Worm (Caenorhabditis elegans): ENCODE data around the gene Y69A2AR.51.

Y69A2AR.51 gene

DNA sequence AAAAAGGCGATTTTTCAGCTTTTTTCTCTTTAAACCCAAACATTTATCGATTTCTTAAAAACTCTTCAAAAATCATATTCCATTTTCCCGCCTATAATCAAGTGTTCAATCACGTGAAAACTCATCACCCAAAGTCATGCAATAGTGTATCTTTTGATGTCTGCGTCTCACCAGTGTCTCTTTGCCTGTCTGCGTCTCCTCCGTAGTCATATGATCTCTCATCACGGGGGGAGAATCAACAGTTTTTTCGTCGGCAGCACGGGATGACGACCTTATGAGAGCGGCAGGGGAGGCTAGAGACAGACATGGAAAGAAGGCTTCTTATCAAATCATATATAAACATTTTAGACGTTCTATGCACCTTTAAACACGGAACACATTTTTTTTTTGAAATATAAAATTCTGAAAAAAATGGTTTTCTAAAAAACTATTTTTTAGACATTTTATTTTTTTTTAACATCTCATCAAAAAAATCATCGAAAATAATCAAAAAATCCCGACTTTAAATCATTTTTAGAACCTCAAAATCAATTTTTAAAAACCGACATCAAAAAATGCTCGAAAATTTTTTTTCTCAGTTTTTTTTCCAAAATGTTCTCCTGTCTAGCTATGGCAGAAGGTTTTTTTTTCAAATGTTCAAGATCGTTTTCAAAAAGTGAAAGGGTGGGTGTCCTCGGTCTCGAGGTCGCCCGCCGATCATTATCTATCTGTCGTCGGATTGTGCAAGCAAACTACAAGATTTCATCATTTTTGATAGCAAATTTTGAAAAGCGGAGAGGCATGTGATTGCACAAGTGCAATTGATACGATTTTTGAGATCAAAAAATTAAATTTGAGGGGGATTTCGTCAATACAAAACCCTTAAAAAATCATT, 30.0 kb downstream of the Y69A2AR.51 start (continued):
- TF ChIP-seq F10E7.11 (tag; optimal IDR thresholded peaks at IDR 0.05) (peak; percentile 91), lsy-27 (tag; optimal IDR thresholded peaks at IDR 0.05; ENCODE audit: borderline replicate concordance, insufficient read depth) (no peak), C06A6.2 (GFP tag; conservative IDR thresholded peaks at IDR 0.05) (peak; percentile 96), F39B2.1 (GFP tag; IDR thresholded peaks at IDR 0.05) (peak; percentile 69), hlh-12 (tag; optimal IDR thresholded peaks at IDR 0.05) (no peak), Y79H2A.3 (GFP tag; conservative IDR thresholded peaks at IDR 0.05) (peak; percentile 71; the same call in 1 of the 2 replicates), ztf-26 (tag; optimal IDR thresholded peaks at IDR 0.05) (peak; percentile 97), hsf-1 (GFP tag; IDR thresholded peaks at IDR 0.05) (peak; percentile 73), sptf-2 (GFP tag; optimal IDR thresholded peaks at IDR 0.05) (no peak), ceh-100 (GFP tag; IDR thresholded peaks at IDR 0.05) (peak; percentile 77), nhr-120 (GFP tag; IDR thresholded peaks at IDR 0.05) (peak; percentile 59; the same call in 1 of the 2 replicates), attf-6 (GFP tag; IDR thresholded peaks at IDR 0.05) (peak; percentile 62), C17E4.6 (GFP tag; IDR thresholded peaks at IDR 0.05) (peak; percentile 92), F33H1.4 (GFP tag; IDR thresholded peaks at IDR 0.05) (peak; percentile 65), dpl-1 (GFP tag; optimal IDR thresholded peaks at IDR 0.05) (peak; percentile 8), akir-1 (GFP tag; optimal IDR thresholded peaks at IDR 0.05) (peak; percentile 90), F57A8.1 (GFP tag; optimal IDR thresholded peaks at IDR 0.05) (no peak), hrde-1 (tag; optimal IDR thresholded peaks at IDR 0.05; ENCODE audit: borderline replicate concordance) (no peak), let-607 (tag; optimal IDR thresholded peaks at IDR 0.05) (peak; percentile 78 to 93), mxl-1 (tag; optimal IDR thresholded peaks at IDR 0.05) (no peak), nfya-2 (GFP tag; IDR thresholded peaks at IDR 0.05) (no peak), die-1 (tag; optimal IDR thresholded peaks at IDR 0.05) (peak; percentile 70), nhr-90 (tag; optimal IDR thresholded peaks at IDR 0.05) (peak; percentile 89), bed-2 (GFP tag; IDR thresholded peaks at IDR 0.05) (no peak), K12H6.12 (tag; optimal IDR thresholded peaks at IDR 0.05) (peak; percentile 93), lin-40 (tag; optimal IDR thresholded peaks at IDR 0.05) (peak; percentile 97), tlf-1 (GFP tag; optimal IDR thresholded peaks at IDR 0.05) (peak; percentile 97), lag-1 (GFP tag; IDR thresholded peaks at IDR 0.05) (no peak), unc-130 (GFP tag; optimal IDR thresholded peaks at IDR 0.05) (no peak), ztf-25 (GFP tag; IDR thresholded peaks at IDR 0.05) (no peak), T26A5.8 (tag; optimal IDR thresholded peaks at IDR 0.05) (no peak), him-1 (tag; optimal IDR thresholded peaks at IDR 0.05) (no peak), ceh-58 (GFP tag; IDR thresholded peaks at IDR 0.05) (no peak), repo-1 (tag; optimal IDR thresholded peaks at IDR 0.05) (peak; percentile 97), F57C9.4 (tag; optimal IDR thresholded peaks at IDR 0.05) (peak; percentile 75), rcor-1 (GFP tag; IDR thresholded peaks at IDR 0.05) (peak; percentile 88), lin-54 (GFP tag; optimal IDR thresholded peaks at IDR 0.05) (peak; percentile 94), rpc-1 (optimal IDR thresholded peaks at IDR 0.05) (no peak), rpc-1 (tag; optimal IDR thresholded peaks at IDR 0.05) (no peak), Y53G8AR.9 (GFP tag; conservative IDR thresholded peaks at IDR 0.05) (peak; percentile 97), tbx-9 (tag; optimal IDR thresholded peaks at IDR 0.05; ENCODE audit: borderline replicate concordance) (no peak), ztf-22 (GFP tag; optimal IDR thresholded peaks at IDR 0.05) (peak; percentile 92), snpc-3.4 (tag; optimal IDR thresholded peaks at IDR 0.05) (no peak), egl-44 (GFP tag; IDR thresholded peaks at IDR 0.05) (peak; percentile 93), ztf-28 (GFP tag; IDR thresholded peaks at IDR 0.05) (0 out of 2 replicates have a peak, but pooled peaks have one; percentile 38), lin-26 (GFP tag; IDR thresholded peaks at IDR 0.05) (peak; percentile 88), ets-4 (GFP tag; optimal IDR thresholded peaks at IDR 0.05) (peak; percentile 90)
